Fruit fly (Drosophila melanogaster) S2 (cell line): ENCODE results near the gene mth.
A peak's percentile ranks its signal among the peaks of the same experiment; 100 is the strongest.

ENCODE experiments used
- CG8478 ChIP-seq: fragments of >200 bp; optimal IDR thresholded peaks from 2 replicates; lab custom pipeline; 2018
- CTCF ChIP-seq, 2 experiments: fragments of >200 bp; optimal IDR thresholded peaks; 2 replicates each; lab custom pipeline; 2018

mth gene

dm6 chr3L:331842-332802 lies 14.6 kb downstream of the mth start, which contains the start of gene mthl9:
Gene mthl9, minus strand, starts transcription at chr3L:332309.
- TF ChIP-seq CG8478 (lab: Kevin White, UChicago) (no peak), CTCF (optimal IDR thresholded peaks at IDR 0.05; lab: Kevin White, UChicago) (peak in 1 of 2 experiments; percentile 50)

- TF ChIP-seq CG8478 (lab: Kevin White, UChicago): no peak
- TF ChIP-seq CTCF (optimal IDR thresholded peaks at IDR 0.05; lab: Kevin White, UChicago): no peak
These were observed 17.5 kb downstream of the mth start for dm6 chr3L:329153-329698.

dm6 chr3L:327833-328232 lies 18.9 kb downstream of the mth start, which contains the start of the genes Atac3 and Ptpmeg:
Gene Atac3, minus strand, starts transcription at chr3L:327992.
Gene Ptpmeg, plus strand, starts transcription at chr3L:328097.
- TF ChIP-seq CTCF (optimal IDR thresholded peaks at IDR 0.05; lab: Kevin White, UChicago): no peak

- no peak for TF ChIP-seq CG8478 (lab: Kevin White, UChicago)
These were observed 22.3 kb downstream of the mth start, which contains the start of gene CG32344 for dm6 chr3L:324486-324885. Gene CG32344, minus strand, starts transcription at chr3L:324720.

dm6 chr3L:321495-321894 lies 25.3 kb downstream of the mth start:
- TF ChIP-seq CG8478 (lab: Kevin White, UChicago) (no peak), CTCF (optimal IDR thresholded peaks at IDR 0.05; lab: Kevin White, UChicago) (no peak)

- no peak for TF ChIP-seq CG8478 (lab: Kevin White, UChicago)
- TF ChIP-seq CTCF (optimal IDR thresholded peaks at IDR 0.05; lab: Kevin White, UChicago): no peak
These were observed 26.0 kb downstream of the mth start for dm6 chr3L:320798-321197.

- TF ChIP-seq CG8478 (lab: Kevin White, UChicago) (no peak), CTCF (optimal IDR thresholded peaks at IDR 0.05; lab: Kevin White, UChicago) (no peak)
These were observed 26.8 kb downstream of the mth start for dm6 chr3L:320010-320337.

dm6 chr3L:319145-320009 lies 27.4 kb downstream of the mth start, which contains the start of gene fwd:
Gene fwd, minus strand, starts transcription at chr3L:319884.
- TF ChIP-seq CTCF (optimal IDR thresholded peaks at IDR 0.05; lab: Kevin White, UChicago) (peak; percentile 19 to 41), CG8478 (lab: Kevin White, UChicago) (peak; percentile 10)

dm6 chr3L:316784-317183 lies 30.0 kb downstream of the mth start, which contains the start of gene ddbt:
Gene ddbt, plus strand, starts transcription at chr3L:317084.
- TF ChIP-seq CG8478 (lab: Kevin White, UChicago) (no peak), CTCF (optimal IDR thresholded peaks at IDR 0.05; lab: Kevin White, UChicago) (no peak)

dm6 chr3L:315140-315539 lies 31.6 kb downstream of the mth start:
- TF ChIP-seq CTCF (optimal IDR thresholded peaks at IDR 0.05; lab: Kevin White, UChicago) (no peak), CG8478 (lab: Kevin White, UChicago) (no peak)

dm6 chr3L:312323-312722 lies 34.4 kb downstream of the mth start:
- TF ChIP-seq CG8478 (lab: Kevin White, UChicago) (no peak), CTCF (optimal IDR thresholded peaks at IDR 0.05; lab: Kevin White, UChicago) (no peak)

- no peak for TF ChIP-seq CTCF (optimal IDR thresholded peaks at IDR 0.05; lab: Kevin White, UChicago)
- no peak for TF ChIP-seq CG8478 (lab: Kevin White, UChicago)
These were observed 35.1 kb downstream of the mth start for dm6 chr3L:311607-312006.

- TF ChIP-seq CG8478 (lab: Kevin White, UChicago) (no peak), CTCF (optimal IDR thresholded peaks at IDR 0.05; lab: Kevin White, UChicago) (no peak)
These were observed 46.7 kb downstream of the mth start for dm6 chr3L:299952-300605.

- no peak for TF ChIP-seq CG8478 (lab: Kevin White, UChicago)
- no peak for TF ChIP-seq CTCF (optimal IDR thresholded peaks at IDR 0.05; lab: Kevin White, UChicago)
These were observed 48.3 kb downstream of the mth start for dm6 chr3L:298459-298858.
